Worm (Caenorhabditis elegans): Measurements from ENCODE around the gene mrck-1.

ce11 chrV:6303471-6303870 is 36.4 kb upstream of the mrck-1 start, which contains the start of gene sago-1:
- TF ChIP-seq ceh-91 (GFP tag; IDR thresholded peaks at IDR 0.05) (no peak), zim-3 (tag; optimal IDR thresholded peaks at IDR 0.05) (no peak), ekl-4 (GFP tag; IDR thresholded peaks at IDR 0.05) (no peak), madf-6 (GFP tag; IDR thresholded peaks at IDR 0.05) (no peak), repo-1 (tag; optimal IDR thresholded peaks at IDR 0.05) (no peak), dpl-1 (GFP tag; optimal IDR thresholded peaks at IDR 0.05) (no peak), xnd-1 (tag; optimal IDR thresholded peaks at IDR 0.05) (no peak), F23B12.7 (tag; optimal IDR thresholded peaks at IDR 0.05; ENCODE audit: insufficient read depth) (no peak), hlh-12 (tag; optimal IDR thresholded peaks at IDR 0.05) (no peak)
